Fruit fly (Drosophila melanogaster): ENCODE results near the gene hoe1.

The hoe1 gene

DNA sequence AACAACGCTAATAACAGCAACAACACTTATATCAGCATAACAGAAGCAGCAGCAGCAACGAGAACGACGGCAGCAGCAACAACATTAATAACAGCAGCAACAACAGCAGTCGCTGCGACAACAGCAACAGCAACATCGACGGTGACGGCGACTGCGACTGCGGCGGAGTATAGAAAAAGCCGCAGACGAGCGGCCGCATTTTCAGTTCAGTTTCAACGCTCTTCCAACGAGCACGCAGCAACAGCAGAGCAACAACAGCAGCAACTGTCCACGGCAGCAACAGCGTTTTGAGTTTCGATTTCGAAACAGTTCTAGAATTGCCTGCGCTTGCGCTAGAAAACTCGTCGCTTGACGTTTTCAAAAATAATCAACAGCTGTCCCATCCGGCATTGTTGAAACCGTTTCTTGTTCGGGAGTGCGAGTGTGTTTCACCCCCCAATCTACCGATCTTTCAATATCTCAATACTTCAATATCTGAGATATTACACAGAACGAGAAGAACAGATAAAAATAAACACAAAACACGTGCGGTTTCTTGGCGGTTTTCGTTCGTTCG is 40.2 kb downstream of the hoe1 start, which contains the start of gene CG3036 (continued):
- no peak for TF ChIP-seq ken (GFP tag; IDR thresholded peaks at IDR 0.05)
- TF ChIP-seq CG3281 (GFP tag; optimal IDR thresholded peaks at IDR 0.05): no peak
- TF ChIP-seq nmo (GFP tag; optimal IDR thresholded peaks at IDR 0.05): peak; percentile 29
- no peak for TF ChIP-seq Hand (GFP tag; optimal IDR thresholded peaks at IDR 0.05)
- TF ChIP-seq CHES-1-like (GFP tag; optimal IDR thresholded peaks at IDR 0.05): peak; percentile 17
- no peak for TF ChIP-seq ash1 (GFP tag; optimal IDR thresholded peaks at IDR 0.05)
- TF ChIP-seq CG2116 (GFP tag; optimal IDR thresholded peaks at IDR 0.05): no peak
- no peak for TF ChIP-seq inv (GFP tag; IDR thresholded peaks at IDR 0.05; ENCODE audit: partially characterized antibody)
- TF ChIP-seq CG1792 (GFP tag; optimal IDR thresholded peaks at IDR 0.05): no peak
- TF ChIP-seq CG10366 (GFP tag; IDR thresholded peaks at IDR 0.05): no peak
- peak; percentile 54; the same call in 1 of the 3 replicates for TF ChIP-seq so (GFP tag; IDR thresholded peaks at IDR 0.05)
- TF ChIP-seq row (GFP tag; IDR thresholded peaks at IDR 0.05): peak; percentile 6; the same call in 1 of the 3 replicates
- TF ChIP-seq CkIIα-i1 (GFP tag; IDR thresholded peaks at IDR 0.05): no peak
- no peak for TF ChIP-seq Taf1 (GFP tag; IDR thresholded peaks at IDR 0.05)
- peak; percentile 4 for TF ChIP-seq wek (GFP tag; optimal IDR thresholded peaks at IDR 0.05)
- TF ChIP-seq CG12391 (tag; optimal IDR thresholded peaks at IDR 0.05): peak; percentile 20
- peak; percentile 49 for TF ChIP-seq ERR (GFP tag; optimal IDR thresholded peaks at IDR 0.05)
- TF ChIP-seq pho (GFP tag; optimal IDR thresholded peaks at IDR 0.05): no peak
- TF ChIP-seq CG7745 (tag; optimal IDR thresholded peaks at IDR 0.05): peak; percentile 14
- no peak for TF ChIP-seq CG10274 (GFP tag; optimal IDR thresholded peaks at IDR 0.05)
- no peak for TF ChIP-seq CG31388 (GFP tag; optimal IDR thresholded peaks at IDR 0.05)
- TF ChIP-seq ac (GFP tag; optimal IDR thresholded peaks at IDR 0.05): peak; percentile 49
- TF ChIP-seq ro (GFP tag; IDR thresholded peaks at IDR 0.05): no peak
- no peak for TF ChIP-seq Mrtf (GFP tag; IDR thresholded peaks at IDR 0.05)
- peak; percentile 14 for TF ChIP-seq CG4282 (GFP tag; optimal IDR thresholded peaks at IDR 0.05)
- peak; percentile 32 for TF ChIP-seq CG8290 (GFP tag; optimal IDR thresholded peaks at IDR 0.05)
- TF ChIP-seq CG8290 (tag; optimal IDR thresholded peaks at IDR 0.05): peak; percentile 4 to 70
- TF ChIP-seq chinmo (GFP tag; IDR thresholded peaks at IDR 0.05; ENCODE audit: partially characterized antibody): peak; percentile 98
- TF ChIP-seq Dek (tag; optimal IDR thresholded peaks at IDR 0.05): no peak
- peak; percentile 57; the same call in 2 of the 3 replicates for TF ChIP-seq CG34224 (GFP tag; IDR thresholded peaks at IDR 0.05; ENCODE audit: partially characterized antibody)
- TF ChIP-seq CG11085 (GFP tag; IDR thresholded peaks at IDR 0.05): no peak
- no peak for TF ChIP-seq run (tag; optimal IDR thresholded peaks at IDR 0.05)
- no peak for TF ChIP-seq CG7372 (GFP tag; IDR thresholded peaks at IDR 0.05)
- no peak for TF ChIP-seq Fer3 (tag; optimal IDR thresholded peaks at IDR 0.05)
- peak; percentile 36; the same call in 1 of the 3 replicates for TF ChIP-seq CG16813 (GFP tag; IDR thresholded peaks at IDR 0.05; ENCODE audit: partially characterized antibody)
- TF ChIP-seq nau (GFP tag; optimal IDR thresholded peaks at IDR 0.05): peak; percentile 81
- TF ChIP-seq E2f2 (GFP tag; IDR thresholded peaks at IDR 0.05): peak; percentile 26; the same call in 1 of the 2 replicates
- TF ChIP-seq CG10654 (GFP tag; optimal IDR thresholded peaks at IDR 0.05): no peak
- no peak for TF ChIP-seq pzg (GFP tag; optimal IDR thresholded peaks at IDR 0.05)
- peak in 1 of 2 experiments; percentile 44 for TF ChIP-seq crp (GFP tag; optimal IDR thresholded peaks at IDR 0.05)
- no peak for TF ChIP-seq CG3407 (GFP tag; optimal IDR thresholded peaks at IDR 0.05)
- TF ChIP-seq Eip74EF (GFP tag; optimal IDR thresholded peaks at IDR 0.05): peak in 1 of 2 experiments; percentile 24
- TF ChIP-seq CG12104 (GFP tag; optimal IDR thresholded peaks at IDR 0.05): no peak
- no peak for TF ChIP-seq ftz-f1 (GFP tag; optimal IDR thresholded peaks at IDR 0.05)
- TF ChIP-seq HLHmδ (GFP tag; optimal IDR thresholded peaks at IDR 0.05): peak; percentile 58
- TF ChIP-seq yki (optimal IDR thresholded peaks at IDR 0.05): no peak
- TF ChIP-seq Asciz (GFP tag; optimal IDR thresholded peaks at IDR 0.05): no peak
- peak; percentile 69 for TF ChIP-seq bbx (GFP tag; IDR thresholded peaks at IDR 0.05; ENCODE audit: partially characterized antibody)
- TF ChIP-seq gem (tag; optimal IDR thresholded peaks at IDR 0.05): no peak
- 0 out of 3 replicates have a peak, but pooled peaks have one; percentile 48 for TF ChIP-seq Dbx (GFP tag; IDR thresholded peaks at IDR 0.05)

Measured in whole organism, embryonic.